Fruit fly (Drosophila melanogaster): ENCODE results near the gene CG10175.

The CG10175 gene

DNA sequence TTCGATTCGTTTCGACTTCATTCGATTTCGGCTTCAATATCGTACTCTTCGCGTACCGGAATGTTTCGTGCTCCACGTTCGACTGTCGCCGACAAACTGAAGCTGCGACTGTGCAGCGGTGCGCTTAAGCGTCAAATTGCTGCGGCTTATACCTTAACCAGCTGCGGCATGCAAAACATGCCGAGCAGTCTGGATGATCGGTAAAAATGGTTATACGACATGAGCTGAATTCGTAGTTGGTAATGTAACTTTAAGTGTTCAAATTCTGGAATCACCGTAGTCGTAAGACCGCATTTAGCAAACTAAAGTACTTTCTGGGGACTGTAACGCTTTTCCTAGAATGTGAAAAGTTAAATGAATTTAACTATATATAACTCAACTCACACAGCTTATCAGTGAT is at the start of gene CG10175:
Gene CG10175 (minus strand): TSS at position 101 of the 400 bp plus-strand sequence.
- TF ChIP-seq insv (optimal IDR thresholded peaks at IDR 0.05) (no peak), h (optimal IDR thresholded peaks at IDR 0.05) (no peak), Sin3A (optimal IDR thresholded peaks at IDR 0.05) (no peak), psq (optimal IDR thresholded peaks at IDR 0.05) (no peak), Myc (optimal IDR thresholded peaks at IDR 0.05) (no peak), ttk (optimal IDR thresholded peaks at IDR 0.05) (no peak)

DNA sequence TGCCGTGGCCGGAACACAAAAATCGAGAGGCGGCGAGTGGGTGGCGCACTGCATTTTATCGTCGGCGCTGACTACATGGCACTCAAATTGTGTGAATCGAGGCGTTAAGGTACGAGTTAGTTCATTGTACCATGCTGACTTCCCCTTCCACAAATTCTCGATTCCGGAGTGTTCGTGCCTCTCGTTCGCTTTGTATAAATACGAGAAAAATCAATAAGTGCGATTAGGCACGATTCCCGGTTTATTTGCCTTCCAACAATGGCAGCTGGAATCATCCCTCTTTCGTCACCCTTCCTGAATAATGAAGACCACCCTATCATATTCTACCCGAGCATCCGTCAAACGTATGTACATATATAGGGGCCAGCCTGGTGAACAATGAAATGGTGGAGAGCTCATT is 45.8 kb upstream of the CG10175 start:
- no peak for TF ChIP-seq h (optimal IDR thresholded peaks at IDR 0.05)
- TF ChIP-seq Myc (optimal IDR thresholded peaks at IDR 0.05), result no peak
- TF ChIP-seq psq (optimal IDR thresholded peaks at IDR 0.05), result no peak
- TF ChIP-seq ttk (optimal IDR thresholded peaks at IDR 0.05), result no peak
- TF ChIP-seq Sin3A (optimal IDR thresholded peaks at IDR 0.05), result no peak
- TF ChIP-seq insv (optimal IDR thresholded peaks at IDR 0.05), result no peak

DNA sequence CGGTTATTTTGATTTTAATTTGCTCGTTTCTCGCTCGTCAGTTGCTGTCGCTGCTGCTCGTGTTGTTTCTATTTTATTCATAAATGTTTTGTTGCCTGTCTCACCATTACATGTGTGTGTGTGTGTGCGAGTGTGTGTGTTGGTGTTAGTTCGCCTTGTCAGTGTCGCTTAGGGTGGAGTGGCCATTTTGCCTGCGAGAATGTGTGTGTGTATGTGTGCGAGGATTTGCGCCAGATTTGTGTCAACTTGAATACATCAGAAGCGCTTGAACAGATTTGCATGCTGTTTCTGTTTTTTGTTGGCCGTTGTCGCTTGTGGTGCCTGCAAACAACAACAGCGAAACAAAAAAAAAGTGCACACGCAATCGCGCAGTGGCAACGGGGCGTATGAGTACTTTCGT is 38.4 kb upstream of the CG10175 start:
- TF ChIP-seq insv (optimal IDR thresholded peaks at IDR 0.05) (no peak), h (optimal IDR thresholded peaks at IDR 0.05) (no peak), Sin3A (optimal IDR thresholded peaks at IDR 0.05) (no peak)

DNA sequence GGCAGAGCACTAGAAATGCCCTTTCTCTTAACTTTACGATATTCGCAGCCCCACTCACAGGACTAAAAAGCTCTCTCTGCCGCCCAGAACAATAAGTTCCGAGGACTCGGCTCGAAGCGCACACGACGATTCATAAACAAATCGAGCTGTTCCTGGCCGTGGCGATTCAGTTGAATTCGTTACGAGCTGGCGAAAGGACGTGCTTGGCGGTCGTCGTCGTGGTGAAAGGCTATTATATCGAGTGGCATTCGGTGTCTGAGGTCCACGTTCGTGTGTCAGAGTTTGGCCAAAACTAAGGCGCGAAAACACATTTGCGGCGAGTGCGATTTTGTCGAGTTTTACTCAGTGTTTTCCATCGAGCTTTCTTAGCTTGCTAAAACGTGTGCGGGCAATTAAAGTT is 26.5 kb upstream of the CG10175 start, which contains the start of gene beat-IV:
Gene beat-IV (plus strand): TSS at position 169 of the 400 bp plus-strand sequence.
- TF ChIP-seq psq (optimal IDR thresholded peaks at IDR 0.05) (no peak), h (optimal IDR thresholded peaks at IDR 0.05) (no peak), Sin3A (optimal IDR thresholded peaks at IDR 0.05) (no peak), Myc (optimal IDR thresholded peaks at IDR 0.05) (no peak), ttk (optimal IDR thresholded peaks at IDR 0.05) (no peak), insv (optimal IDR thresholded peaks at IDR 0.05) (no peak)

DNA sequence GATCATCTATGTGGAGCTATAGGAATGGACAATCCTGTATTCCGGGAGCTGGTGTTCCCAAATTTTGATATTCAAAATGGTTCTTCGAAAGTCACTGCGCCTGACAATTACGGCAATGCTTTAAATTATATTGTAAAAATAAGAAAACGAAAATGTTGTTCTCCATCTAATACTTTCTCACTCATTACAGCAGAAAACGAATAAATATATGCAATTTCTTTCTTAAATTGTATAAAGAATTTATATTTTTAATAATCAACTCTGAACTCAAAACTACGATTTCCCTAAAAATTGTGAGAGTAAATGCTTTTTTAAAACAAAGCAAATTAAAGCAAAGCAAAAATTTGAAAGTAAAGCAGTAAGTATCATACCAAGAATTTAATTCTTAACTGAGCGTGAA is 26.1 kb upstream of the CG10175 start, which contains the start of gene CG10164:
Gene CG10164 (minus strand): TSS at position 101 of the 400 bp plus-strand sequence.
- TF ChIP-seq h (optimal IDR thresholded peaks at IDR 0.05) (no peak), Myc (optimal IDR thresholded peaks at IDR 0.05) (no peak), insv (optimal IDR thresholded peaks at IDR 0.05) (no peak)

DNA sequence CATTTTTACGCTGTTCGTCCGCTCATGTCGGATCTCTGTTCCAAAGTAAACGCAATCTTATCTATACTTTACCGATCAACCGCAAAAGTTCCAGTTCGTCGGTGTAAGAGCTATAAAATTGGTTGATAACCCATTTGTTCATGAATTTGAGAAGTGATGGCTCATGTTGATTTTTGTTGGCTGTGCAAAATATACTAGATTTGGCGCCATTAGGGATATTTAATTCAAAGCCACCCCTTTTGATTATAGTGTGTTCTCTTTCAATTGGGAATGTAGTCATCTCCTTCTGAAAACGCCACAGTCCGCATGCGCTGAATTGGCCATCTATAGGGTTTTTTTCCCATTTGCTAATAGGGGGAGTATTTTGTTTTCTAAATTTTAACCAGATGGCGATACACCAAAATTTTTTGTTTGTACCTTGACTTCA is 7.9 kb upstream of the CG10175 start, which contains the start of gene Ugt303B2:
Gene Ugt303B2 (minus strand): TSS at position 190 of the 427 bp plus-strand sequence.
- no peak for TF ChIP-seq psq (optimal IDR thresholded peaks at IDR 0.05)
- TF ChIP-seq Myc (optimal IDR thresholded peaks at IDR 0.05), result no peak
- no peak for TF ChIP-seq ttk (optimal IDR thresholded peaks at IDR 0.05)
- TF ChIP-seq Sin3A (optimal IDR thresholded peaks at IDR 0.05), result no peak
- no peak for TF ChIP-seq insv (optimal IDR thresholded peaks at IDR 0.05)

DNA sequence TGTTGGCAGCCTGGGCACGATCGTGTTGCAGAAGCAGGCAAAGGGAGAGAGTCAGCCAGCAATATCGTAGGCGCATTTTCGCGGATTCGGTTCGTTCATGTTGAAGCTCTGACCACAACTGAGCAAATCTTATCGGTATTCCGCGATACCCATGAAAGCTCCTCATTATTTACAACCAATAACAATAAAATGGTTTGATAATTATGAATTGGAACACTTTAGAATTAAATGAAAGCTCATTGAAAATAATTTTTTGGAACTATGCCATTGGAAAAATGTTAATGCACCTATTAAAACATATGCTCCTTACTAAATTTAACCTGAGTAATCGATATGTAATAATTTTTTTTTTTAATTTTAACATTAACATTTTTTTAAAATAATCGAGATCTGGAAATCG is 5.8 kb upstream of the CG10175 start, which contains the start of gene Ugt303B1:
Gene Ugt303B1 (minus strand): TSS at position 101 of the 400 bp plus-strand sequence.
- TF ChIP-seq insv (optimal IDR thresholded peaks at IDR 0.05) (no peak), Sin3A (optimal IDR thresholded peaks at IDR 0.05) (no peak), h (optimal IDR thresholded peaks at IDR 0.05) (no peak), psq (optimal IDR thresholded peaks at IDR 0.05) (no peak), Myc (optimal IDR thresholded peaks at IDR 0.05) (no peak), ttk (optimal IDR thresholded peaks at IDR 0.05) (no peak)

DNA sequence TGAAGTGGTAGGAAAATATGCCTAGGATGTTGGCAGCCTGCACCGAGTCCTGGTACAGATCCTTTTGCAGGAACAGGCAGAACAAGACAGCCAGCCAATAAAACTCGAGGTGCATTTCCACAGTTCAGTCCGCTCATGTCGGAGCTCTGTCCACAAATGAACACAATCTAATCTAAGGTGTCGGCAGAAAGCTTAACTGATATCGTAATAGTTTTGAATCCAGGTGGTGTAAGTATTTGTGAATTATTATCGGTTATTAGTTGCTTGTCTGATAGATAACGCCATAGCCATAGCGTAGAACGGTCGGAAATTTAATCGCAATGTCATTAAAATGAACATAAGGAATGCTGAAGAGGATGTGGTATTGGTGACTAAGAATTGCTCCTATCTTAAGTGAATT is 3.8 kb upstream of the CG10175 start, which contains the start of gene Ugt303B3:
Gene Ugt303B3 (minus strand): TSS at position 159 of the 400 bp plus-strand sequence.
- TF ChIP-seq h (optimal IDR thresholded peaks at IDR 0.05) (no peak), Sin3A (optimal IDR thresholded peaks at IDR 0.05) (no peak), psq (optimal IDR thresholded peaks at IDR 0.05) (no peak), Myc (optimal IDR thresholded peaks at IDR 0.05) (no peak), ttk (optimal IDR thresholded peaks at IDR 0.05) (no peak), insv (optimal IDR thresholded peaks at IDR 0.05) (no peak)

DNA sequence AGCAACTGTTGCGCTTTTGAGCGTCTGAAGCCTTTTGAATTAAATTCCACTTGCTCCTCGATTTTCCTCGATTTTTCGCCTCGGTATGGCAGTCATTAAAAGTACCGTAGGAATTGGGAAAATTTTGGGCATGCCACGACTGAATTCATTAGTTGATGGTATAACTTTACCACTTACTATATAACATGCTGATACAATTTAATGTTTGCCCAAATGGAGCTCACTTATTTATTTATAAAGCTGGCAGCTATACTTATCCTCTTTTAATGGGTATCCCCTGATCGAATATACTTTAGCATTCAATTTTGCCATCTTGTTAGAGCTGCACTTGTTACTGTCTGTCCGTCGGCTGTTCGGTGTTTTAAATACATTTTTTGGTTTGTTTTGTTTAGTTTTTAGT is 3.4 kb downstream of the CG10175 start:
- TF ChIP-seq insv (optimal IDR thresholded peaks at IDR 0.05), result no peak

DNA sequence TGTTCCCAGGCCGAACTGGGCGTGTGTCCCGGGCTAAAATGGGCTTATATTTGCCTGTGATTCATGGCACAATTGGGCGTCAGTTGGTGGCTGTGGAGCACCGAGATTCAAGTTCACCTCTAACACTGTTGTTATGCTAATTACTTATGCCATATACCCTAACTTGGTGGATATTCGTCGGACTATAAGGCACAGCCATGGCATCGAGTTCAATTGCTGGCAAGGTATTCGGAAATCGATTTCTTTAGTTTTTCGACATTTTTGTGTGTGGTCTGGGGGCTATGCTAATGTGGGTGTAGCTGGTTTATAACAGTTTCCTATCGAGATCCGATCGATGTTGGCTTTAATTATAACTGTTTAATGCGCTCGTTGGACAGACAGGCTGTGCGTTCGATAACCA is 4.7 kb downstream of the CG10175 start:
- TF ChIP-seq insv (optimal IDR thresholded peaks at IDR 0.05) (no peak), Myc (optimal IDR thresholded peaks at IDR 0.05) (no peak), Sin3A (optimal IDR thresholded peaks at IDR 0.05) (no peak), h (optimal IDR thresholded peaks at IDR 0.05) (no peak), psq (optimal IDR thresholded peaks at IDR 0.05) (no peak), ttk (optimal IDR thresholded peaks at IDR 0.05) (no peak)

DNA sequence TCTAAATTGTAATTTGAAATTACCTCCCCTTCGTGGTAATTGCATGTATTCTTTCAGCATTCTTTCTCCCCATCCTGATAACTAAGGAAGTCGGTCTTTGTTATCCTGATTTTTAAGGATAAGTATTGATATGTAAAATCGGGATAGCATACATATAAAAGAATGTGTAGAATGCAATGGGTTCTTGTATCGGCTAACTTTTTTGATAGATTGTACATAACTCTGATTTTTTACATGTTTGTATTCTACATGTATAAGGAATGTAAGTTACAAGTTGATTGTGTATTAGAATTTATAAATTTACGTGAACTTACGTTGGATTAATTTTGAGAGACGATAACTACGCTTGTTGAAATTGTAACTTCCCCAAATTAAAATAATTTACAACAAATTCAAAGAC is 8.5 kb downstream of the CG10175 start:
- TF ChIP-seq ttk (optimal IDR thresholded peaks at IDR 0.05) (no peak), psq (optimal IDR thresholded peaks at IDR 0.05) (no peak), h (optimal IDR thresholded peaks at IDR 0.05) (no peak), insv (optimal IDR thresholded peaks at IDR 0.05) (no peak), Sin3A (optimal IDR thresholded peaks at IDR 0.05) (no peak), Myc (optimal IDR thresholded peaks at IDR 0.05) (no peak)

DNA sequence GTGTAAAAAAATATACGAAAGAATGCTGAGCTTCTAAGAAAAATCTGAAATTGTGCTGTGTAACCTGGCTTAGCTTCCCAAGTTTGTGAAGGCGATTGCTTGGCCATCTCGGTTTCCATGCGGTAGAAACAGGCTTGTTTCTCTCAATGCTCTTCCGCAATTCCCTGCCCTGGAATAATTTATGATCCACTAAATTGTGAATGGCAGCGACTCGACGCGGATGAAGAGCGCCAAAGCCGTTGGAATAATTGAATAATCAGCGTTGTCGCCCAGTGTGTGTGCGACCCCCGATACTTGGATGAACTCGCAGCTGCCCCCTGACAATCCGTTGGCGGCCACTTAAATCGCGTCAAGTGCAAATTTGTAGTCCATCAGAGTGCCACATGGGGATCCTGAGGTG is 9.3 kb downstream of the CG10175 start, which contains the start of gene CG10177:
Gene CG10177 (minus strand): TSS at position 101 of the 400 bp plus-strand sequence.
- no peak for TF ChIP-seq insv (optimal IDR thresholded peaks at IDR 0.05)
- TF ChIP-seq ttk (optimal IDR thresholded peaks at IDR 0.05), result no peak
- TF ChIP-seq h (optimal IDR thresholded peaks at IDR 0.05), result no peak
- TF ChIP-seq Sin3A (optimal IDR thresholded peaks at IDR 0.05), result no peak

DNA sequence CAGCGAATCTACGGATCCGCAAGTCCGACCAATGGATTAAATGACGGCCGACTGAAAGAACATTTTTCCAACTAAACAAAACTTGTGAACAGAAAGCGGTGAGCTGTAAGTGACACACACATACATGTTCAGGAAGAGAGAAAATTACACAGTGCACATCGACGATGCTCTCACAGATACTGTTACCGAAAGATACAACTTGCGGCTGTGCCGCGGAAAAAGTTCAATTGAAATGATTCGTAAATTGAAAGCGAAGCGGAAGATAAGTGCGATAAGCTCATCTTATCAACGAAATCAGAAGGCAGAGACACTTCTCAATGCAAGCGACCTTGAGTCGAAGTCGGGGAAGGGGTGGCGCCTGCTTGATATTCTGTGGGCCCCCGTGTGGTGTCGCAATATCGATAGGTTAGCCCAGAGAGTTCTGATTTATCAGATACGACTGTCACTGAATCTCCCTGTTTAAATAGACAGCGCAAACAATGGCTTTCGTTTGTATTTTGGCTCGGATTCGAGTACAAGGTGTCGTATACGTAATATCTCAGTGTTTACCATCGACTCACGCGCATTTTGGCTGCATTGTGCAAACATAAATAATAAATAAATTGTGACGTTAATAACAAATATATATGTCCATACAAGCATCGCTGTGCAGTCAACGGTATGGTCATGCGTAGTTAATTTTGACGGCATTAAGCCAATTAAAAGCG is 11.2 kb downstream of the CG10175 start, which contains the start of gene Irk2:
Gene Irk2 (minus strand): TSS at position 51 of the 707 bp plus-strand sequence.
- no peak for TF ChIP-seq ttk (optimal IDR thresholded peaks at IDR 0.05)
- no peak for TF ChIP-seq insv (optimal IDR thresholded peaks at IDR 0.05)
- TF ChIP-seq Sin3A (optimal IDR thresholded peaks at IDR 0.05), result no peak
- TF ChIP-seq psq (optimal IDR thresholded peaks at IDR 0.05), result no peak

Data from Kc167 (cell line).